Worm (Caenorhabditis elegans): ENCODE data around the gene fbxa-142.

ce11 chrV:16120922-16121321 is 10.2 kb downstream of the fbxa-142 start, which contains the start of gene skr-3:
- TF ChIP-seq flt-1 (GFP tag; IDR thresholded peaks at IDR 0.05) (no peak), T22C8.4 (GFP tag; IDR thresholded peaks at IDR 0.05) (no peak)

All from whole organism, midembryonic.